Fruit fly (Drosophila melanogaster): Measurements from ENCODE around the gene Syt12.

Gene Syt12

dm6 chrX:13358948-13359347, at the start of gene Syt12:
Syt12 (plus strand) TSS chrX:13359248.
- no peak for TF ChIP-seq insv (optimal IDR thresholded peaks at IDR 0.05)
- TF ChIP-seq Myc (optimal IDR thresholded peaks at IDR 0.05): no peak
- no peak for TF ChIP-seq psq (optimal IDR thresholded peaks at IDR 0.05)
- no peak for TF ChIP-seq h (optimal IDR thresholded peaks at IDR 0.05)
- no peak for TF ChIP-seq Sin3A (optimal IDR thresholded peaks at IDR 0.05)
- no peak for TF ChIP-seq ttk (optimal IDR thresholded peaks at IDR 0.05)

DNA sequence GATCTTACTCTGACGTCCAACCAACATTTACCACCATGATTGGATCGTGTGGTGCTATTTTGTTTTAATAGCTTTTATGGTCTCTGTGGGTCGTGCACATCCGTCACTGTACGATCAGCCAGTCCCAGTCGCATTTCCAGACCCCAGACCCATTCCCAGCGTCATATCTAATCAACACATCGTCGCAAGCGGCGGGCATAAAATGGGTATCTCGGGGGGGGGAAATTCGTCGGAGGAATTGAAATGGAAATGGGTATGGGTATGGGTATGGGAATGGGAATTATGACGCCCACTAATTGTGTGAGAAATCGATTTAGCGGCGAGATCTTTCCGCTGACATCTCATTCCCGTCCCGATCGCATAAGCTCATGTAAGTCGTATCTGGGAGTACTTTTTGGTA, 48.3 kb upstream of the Syt12 start:
- TF ChIP-seq psq (optimal IDR thresholded peaks at IDR 0.05) (no peak), Myc (optimal IDR thresholded peaks at IDR 0.05) (no peak), ttk (optimal IDR thresholded peaks at IDR 0.05) (no peak), h (optimal IDR thresholded peaks at IDR 0.05) (no peak), insv (optimal IDR thresholded peaks at IDR 0.05) (no peak), Sin3A (optimal IDR thresholded peaks at IDR 0.05) (no peak)

DNA sequence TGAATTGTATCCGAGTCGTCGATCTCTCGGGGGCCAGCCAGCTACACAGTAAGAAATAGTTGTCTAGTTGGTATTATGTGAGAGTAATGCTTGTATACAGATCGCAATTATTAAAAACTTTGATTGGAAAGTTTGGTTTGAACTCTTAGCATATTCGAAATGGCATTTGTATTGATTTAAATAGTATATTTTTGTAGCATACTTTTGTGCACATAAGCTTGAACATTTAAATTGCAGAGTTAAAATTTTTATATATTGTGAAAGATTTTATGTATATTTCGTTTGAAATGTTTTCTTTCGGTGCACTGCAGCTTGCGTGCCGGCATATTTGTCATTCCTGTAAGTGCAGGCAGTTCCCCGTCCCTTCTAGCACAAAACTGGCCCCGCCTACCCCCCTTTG, 46.8 kb upstream of the Syt12 start:
- TF ChIP-seq psq (optimal IDR thresholded peaks at IDR 0.05) (no peak), Myc (optimal IDR thresholded peaks at IDR 0.05) (no peak), h (optimal IDR thresholded peaks at IDR 0.05) (no peak)

dm6 chrX:13313133-13313532, 45.9 kb upstream of the Syt12 start:
- TF ChIP-seq insv (optimal IDR thresholded peaks at IDR 0.05) (no peak), Myc (optimal IDR thresholded peaks at IDR 0.05) (no peak), h (optimal IDR thresholded peaks at IDR 0.05) (no peak), psq (optimal IDR thresholded peaks at IDR 0.05) (no peak), ttk (optimal IDR thresholded peaks at IDR 0.05) (no peak), Sin3A (optimal IDR thresholded peaks at IDR 0.05) (no peak)

DNA sequence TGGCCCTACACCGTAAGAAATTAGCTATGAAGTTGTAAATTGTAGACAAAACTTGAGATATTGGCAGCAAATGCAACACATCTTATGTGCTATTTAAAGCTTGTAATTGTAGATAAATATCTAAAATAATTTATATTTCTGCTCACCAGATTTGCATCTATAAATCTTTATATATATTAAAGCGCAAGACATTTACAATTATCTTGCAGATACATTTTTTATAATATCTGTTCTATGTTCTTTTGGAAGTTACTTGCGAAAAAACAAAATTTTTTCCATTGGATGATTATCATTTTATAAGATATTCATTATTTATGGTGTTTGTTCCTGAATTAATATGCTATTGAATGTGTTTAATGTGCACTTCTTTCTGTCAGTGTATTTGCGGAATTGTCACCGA, 44.7 kb upstream of the Syt12 start:
- TF ChIP-seq Myc (optimal IDR thresholded peaks at IDR 0.05) (no peak), insv (optimal IDR thresholded peaks at IDR 0.05) (no peak)

DNA sequence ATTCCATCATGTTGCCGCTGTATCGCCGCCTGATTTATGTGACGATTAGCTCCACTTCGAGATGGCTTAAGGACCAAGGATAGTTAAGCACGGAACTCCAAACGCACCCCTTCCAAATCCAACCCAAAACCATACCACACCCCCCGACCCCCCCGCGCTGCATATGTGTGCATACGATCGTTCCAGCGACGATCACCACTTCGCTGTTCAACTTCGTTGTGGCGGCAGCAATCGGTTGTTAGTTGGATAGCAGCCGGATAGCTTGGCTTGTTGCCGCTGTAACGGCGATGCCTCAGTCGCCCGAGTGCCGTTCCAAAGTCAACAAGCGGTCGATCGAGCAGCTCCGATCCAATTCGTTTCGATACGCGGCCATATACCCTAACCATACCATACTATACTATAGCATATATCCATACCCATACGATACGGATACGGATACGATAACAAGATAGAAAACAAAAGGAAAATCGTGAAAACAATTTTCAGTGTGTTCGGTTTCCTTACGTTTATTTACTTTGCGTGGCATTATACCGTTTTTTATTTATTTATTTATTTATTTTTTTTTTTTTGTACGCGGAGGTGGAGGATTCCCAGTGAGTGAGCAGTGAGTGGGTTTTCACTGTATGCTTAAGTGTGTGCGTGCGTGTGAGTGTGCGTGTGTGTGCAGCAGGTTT, 44.1 kb upstream of the Syt12 start:
- TF ChIP-seq Myc (optimal IDR thresholded peaks at IDR 0.05) (no peak), ttk (optimal IDR thresholded peaks at IDR 0.05) (no peak), Sin3A (optimal IDR thresholded peaks at IDR 0.05) (no peak), h (optimal IDR thresholded peaks at IDR 0.05) (no peak), psq (optimal IDR thresholded peaks at IDR 0.05) (no peak), insv (optimal IDR thresholded peaks at IDR 0.05) (no peak)

DNA sequence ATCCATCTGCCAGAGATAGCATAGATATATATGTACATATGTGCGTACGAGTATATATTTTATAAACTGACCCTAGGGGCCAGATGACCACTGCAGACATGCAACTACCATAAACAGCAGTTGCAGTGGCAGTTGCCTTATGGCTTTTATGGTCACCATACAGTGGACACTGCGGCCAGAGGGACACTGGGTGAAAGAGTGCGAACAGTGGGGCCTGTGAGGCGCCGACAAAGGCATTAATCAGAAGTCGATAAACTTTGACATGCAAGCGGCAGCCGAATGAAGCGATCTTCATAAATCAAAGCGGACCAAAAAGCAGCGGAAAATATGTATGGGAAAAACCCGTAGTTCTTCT, 43.6 kb upstream of the Syt12 start:
- TF ChIP-seq ttk (optimal IDR thresholded peaks at IDR 0.05) (no peak), Myc (optimal IDR thresholded peaks at IDR 0.05) (no peak), insv (optimal IDR thresholded peaks at IDR 0.05) (no peak), h (optimal IDR thresholded peaks at IDR 0.05) (no peak), Sin3A (optimal IDR thresholded peaks at IDR 0.05) (no peak), psq (optimal IDR thresholded peaks at IDR 0.05) (no peak)

DNA sequence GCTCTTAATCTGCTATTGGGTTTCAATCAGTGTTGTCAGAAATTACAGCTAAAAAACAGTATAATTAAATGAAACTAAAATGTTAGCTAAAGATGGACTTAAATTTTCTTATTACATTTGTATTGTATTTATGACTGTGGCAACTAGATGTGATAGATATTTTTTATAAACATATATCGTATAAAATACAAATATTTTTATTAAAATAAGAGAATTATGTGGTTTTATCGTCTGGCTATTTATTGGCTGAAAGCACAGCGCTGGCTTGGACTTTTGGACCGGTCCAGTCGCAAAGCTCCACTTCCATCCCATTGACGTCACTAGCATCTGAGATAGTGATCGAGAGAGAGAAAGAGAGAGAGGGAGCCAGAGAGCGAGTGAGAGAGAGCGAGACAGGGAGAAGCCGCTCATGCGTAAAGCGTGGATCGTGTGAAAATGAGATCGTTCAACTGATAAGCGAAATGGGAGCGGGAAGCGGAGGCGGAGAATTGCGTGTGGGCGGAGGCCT, 39.6 kb upstream of the Syt12 start:
- TF ChIP-seq Myc (optimal IDR thresholded peaks at IDR 0.05) (no peak), h (optimal IDR thresholded peaks at IDR 0.05) (no peak), insv (optimal IDR thresholded peaks at IDR 0.05) (no peak), ttk (optimal IDR thresholded peaks at IDR 0.05) (no peak), Sin3A (optimal IDR thresholded peaks at IDR 0.05) (no peak), psq (optimal IDR thresholded peaks at IDR 0.05) (no peak)

DNA sequence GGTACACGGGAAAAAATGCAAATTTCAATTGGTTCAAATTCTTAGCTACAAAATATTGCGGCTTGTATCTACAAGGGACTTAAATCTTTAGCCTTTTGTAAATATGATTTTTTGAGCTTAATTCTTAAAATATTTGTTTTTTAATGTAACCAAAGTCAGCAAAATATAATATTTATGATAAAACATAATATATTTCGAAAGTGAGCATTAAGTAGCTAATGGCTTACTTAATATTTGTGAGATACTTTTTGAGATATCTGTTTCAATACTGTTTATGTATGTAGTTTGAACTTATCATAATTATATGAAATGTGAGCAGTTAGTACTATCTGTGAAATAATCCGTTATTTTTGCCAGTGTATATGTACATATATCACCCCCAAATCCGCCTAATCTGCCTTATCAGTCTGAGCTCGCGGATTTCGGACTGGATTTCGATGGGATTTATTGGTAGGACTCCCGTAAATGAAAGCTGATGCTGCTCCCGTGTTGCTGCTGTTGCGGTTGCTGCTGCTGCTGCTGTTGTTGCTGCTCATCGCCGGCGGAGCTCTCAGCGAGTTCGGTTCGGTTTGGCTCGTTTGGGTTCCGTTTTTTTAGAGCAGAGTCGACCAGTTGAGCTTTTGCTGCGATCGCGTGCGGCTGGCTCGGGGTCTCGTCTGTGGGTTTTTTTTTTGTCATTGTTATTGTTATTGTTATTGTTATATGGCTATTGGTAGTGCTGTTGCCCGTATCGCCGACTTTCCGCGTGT, 38.2 kb upstream of the Syt12 start:
- TF ChIP-seq psq (optimal IDR thresholded peaks at IDR 0.05) (no peak), h (optimal IDR thresholded peaks at IDR 0.05) (no peak), insv (optimal IDR thresholded peaks at IDR 0.05) (no peak), ttk (optimal IDR thresholded peaks at IDR 0.05) (no peak), Sin3A (optimal IDR thresholded peaks at IDR 0.05) (no peak), Myc (optimal IDR thresholded peaks at IDR 0.05) (no peak)

DNA sequence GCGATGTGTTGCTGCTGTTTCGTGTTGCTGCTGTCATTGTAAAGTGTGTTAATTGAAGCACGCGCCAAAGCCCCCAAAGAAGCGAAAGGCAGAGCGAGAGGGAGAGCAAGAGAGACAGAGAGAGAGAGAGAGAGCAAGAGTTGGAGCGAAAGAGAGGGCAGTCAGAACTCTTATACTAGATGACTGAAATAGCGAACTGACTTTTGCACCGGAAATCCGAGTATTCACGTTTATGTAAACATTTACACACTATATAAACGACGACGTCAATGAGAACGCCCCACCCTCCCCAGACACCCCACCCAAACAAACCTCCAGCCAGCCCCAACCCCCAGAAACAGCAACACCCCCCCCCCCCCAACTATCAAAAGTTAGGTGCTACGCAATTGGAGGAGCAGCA, 36.6 kb upstream of the Syt12 start:
- TF ChIP-seq insv (optimal IDR thresholded peaks at IDR 0.05): no peak
- TF ChIP-seq Myc (optimal IDR thresholded peaks at IDR 0.05): no peak
- no peak for TF ChIP-seq h (optimal IDR thresholded peaks at IDR 0.05)
- no peak for TF ChIP-seq ttk (optimal IDR thresholded peaks at IDR 0.05)
- no peak for TF ChIP-seq Sin3A (optimal IDR thresholded peaks at IDR 0.05)
- TF ChIP-seq psq (optimal IDR thresholded peaks at IDR 0.05): no peak

dm6 chrX:13323114-13323513, 35.9 kb upstream of the Syt12 start:
- no peak for TF ChIP-seq Sin3A (optimal IDR thresholded peaks at IDR 0.05)
- TF ChIP-seq insv (optimal IDR thresholded peaks at IDR 0.05): no peak

DNA sequence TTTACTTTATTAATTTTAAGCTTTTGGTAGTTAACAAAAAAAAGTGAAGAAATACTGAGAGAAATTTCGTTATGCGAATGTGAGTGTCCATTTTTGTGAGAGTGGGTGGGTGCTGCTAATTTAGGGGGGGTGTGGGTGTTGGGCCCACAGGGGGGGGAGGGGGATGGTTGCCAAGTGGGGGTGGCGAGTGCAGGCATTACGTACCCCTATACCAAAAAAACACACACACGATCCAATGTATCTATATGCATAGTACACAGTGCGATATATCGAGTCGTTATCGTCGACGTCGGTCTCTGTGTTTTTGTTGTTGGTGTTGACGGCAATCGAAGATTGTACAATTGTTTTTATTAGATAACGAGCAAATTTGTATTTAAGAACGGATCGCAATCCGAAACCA, 35.5 kb upstream of the Syt12 start:
- TF ChIP-seq h (optimal IDR thresholded peaks at IDR 0.05) (no peak), psq (optimal IDR thresholded peaks at IDR 0.05) (no peak), ttk (optimal IDR thresholded peaks at IDR 0.05) (no peak), Sin3A (optimal IDR thresholded peaks at IDR 0.05) (no peak), insv (optimal IDR thresholded peaks at IDR 0.05) (no peak), Myc (optimal IDR thresholded peaks at IDR 0.05) (no peak)

DNA sequence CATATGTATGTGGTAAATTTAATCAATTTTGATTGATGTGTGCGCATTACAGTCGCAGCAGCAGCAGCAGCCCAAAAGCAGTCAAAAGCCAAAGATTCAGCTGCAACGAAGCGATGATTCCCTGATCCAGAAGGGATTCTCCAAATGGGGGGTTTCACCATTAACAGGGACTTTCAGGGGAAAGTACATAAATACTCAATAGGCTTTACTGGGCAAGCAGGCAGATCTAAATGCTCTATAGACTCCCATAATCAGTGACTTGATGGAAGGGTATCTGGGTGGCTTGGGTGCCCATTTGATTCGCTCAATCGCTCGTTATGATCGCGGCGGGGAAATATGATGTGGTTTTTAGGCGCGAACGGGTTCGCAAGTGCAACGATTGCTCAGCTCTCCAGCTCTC, 33.7 kb upstream of the Syt12 start:
- TF ChIP-seq ttk (optimal IDR thresholded peaks at IDR 0.05) (no peak), h (optimal IDR thresholded peaks at IDR 0.05) (no peak), psq (optimal IDR thresholded peaks at IDR 0.05) (no peak), insv (optimal IDR thresholded peaks at IDR 0.05) (no peak), Sin3A (optimal IDR thresholded peaks at IDR 0.05) (no peak), Myc (optimal IDR thresholded peaks at IDR 0.05) (no peak)

Measured in Kc167 (cell line).